Worm (Caenorhabditis elegans): ENCODE results near the gene F49E12.10.
"Not testable (repeated sequence)": the region's sequence is repeated elsewhere in the genome, so short reads cannot be mapped to it uniquely, and the experiment has no call there.

The F49E12.10 gene

DNA sequence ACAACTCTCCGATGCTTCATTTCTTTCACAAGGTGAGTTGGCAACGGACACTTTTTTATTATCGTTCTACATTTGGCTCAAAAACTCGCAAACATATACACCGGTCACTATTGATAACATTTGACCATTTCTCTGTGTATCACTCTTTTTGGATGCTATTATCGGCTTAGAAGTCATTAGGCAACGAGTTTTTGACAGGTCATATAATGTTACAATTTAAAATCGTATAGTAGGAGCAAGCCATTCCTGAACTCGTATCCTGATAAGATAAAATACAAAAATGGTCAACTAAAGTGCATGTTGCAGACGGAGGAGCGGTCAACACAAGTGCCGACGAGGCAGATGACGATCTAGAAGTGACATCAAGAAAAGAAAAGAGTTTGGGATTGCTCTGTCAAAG, 22.1 kb downstream of the F49E12.10 start:
- TF ChIP-seq pha-4 (tag; optimal IDR thresholded peaks at IDR 0.05), result no peak
- no peak for TF ChIP-seq nhr-28 (tag; optimal IDR thresholded peaks at IDR 0.05)
- TF ChIP-seq mls-2 (tag; optimal IDR thresholded peaks at IDR 0.05), result no peak
- TF ChIP-seq M03D4.4 (tag; optimal IDR thresholded peaks at IDR 0.05), result no peak
- TF ChIP-seq elt-1 (tag; optimal IDR thresholded peaks at IDR 0.05; ENCODE audit: borderline replicate concordance, insufficient read depth), result no peak
- TF ChIP-seq lsy-2 (tag; optimal IDR thresholded peaks at IDR 0.05), result no peak
- no peak for TF ChIP-seq bed-3 (GFP tag; optimal IDR thresholded peaks at IDR 0.05)
- TF ChIP-seq ham-2 (GFP tag; optimal IDR thresholded peaks at IDR 0.05), result no peak

- TF ChIP-seq elt-1 (tag; optimal IDR thresholded peaks at IDR 0.05; ENCODE audit: borderline replicate concordance, insufficient read depth), result peak; percentile 33
- TF ChIP-seq ceh-43 (GFP tag; optimal IDR thresholded peaks at IDR 0.05), result no peak
- TF ChIP-seq mep-1 (tag; optimal IDR thresholded peaks at IDR 0.05), result no peak
- peak; percentile 79 for TF ChIP-seq cnd-1 (tag; optimal IDR thresholded peaks at IDR 0.05)
- no peak for TF ChIP-seq ceh-39 (tag; optimal IDR thresholded peaks at IDR 0.05)
- no peak for TF ChIP-seq mls-2 (tag; optimal IDR thresholded peaks at IDR 0.05)
- TF ChIP-seq zip-8 (tag; optimal IDR thresholded peaks at IDR 0.05), result peak; percentile 97
- peak; percentile 93 for TF ChIP-seq nhr-2 (tag; optimal IDR thresholded peaks at IDR 0.05)
- TF ChIP-seq nhr-12 (tag; optimal IDR thresholded peaks at IDR 0.05), result no peak
- TF ChIP-seq flh-1 (GFP tag; optimal IDR thresholded peaks at IDR 0.05), result no peak
- TF ChIP-seq ztf-11 (tag; optimal IDR thresholded peaks at IDR 0.05), result no peak
These were observed 24.2 kb downstream of the F49E12.10 start for ce11 chrII:8415035-8415434.

DNA sequence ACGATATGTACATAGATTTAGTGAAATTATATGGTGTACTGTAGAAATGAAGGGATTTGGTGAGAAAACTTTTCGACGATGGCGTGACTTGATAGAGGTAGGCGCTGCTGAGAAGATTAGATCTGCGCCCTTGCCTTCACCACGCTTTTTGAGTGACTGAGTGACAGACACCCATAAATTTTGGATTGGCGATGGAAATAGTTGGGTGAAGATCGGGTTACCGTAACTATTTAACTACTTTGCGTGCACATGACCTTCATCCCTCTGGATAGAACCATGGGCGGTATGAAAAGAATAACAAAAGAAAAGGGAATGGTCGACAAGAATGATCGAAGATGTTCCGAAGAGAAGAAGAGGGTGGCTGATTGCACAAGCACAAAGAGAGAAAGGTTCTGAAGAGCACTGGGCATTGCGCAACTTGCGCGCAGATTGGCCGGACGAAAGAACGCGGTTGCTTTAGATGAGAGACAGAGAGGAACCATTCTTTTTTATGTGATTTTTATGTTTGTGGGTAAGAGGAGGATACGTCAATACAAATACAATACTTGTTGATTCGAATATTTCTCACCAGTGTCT, 24.7 kb downstream of the F49E12.10 start:
- TF ChIP-seq blmp-1 (tag; optimal IDR thresholded peaks at IDR 0.05), result no peak
- no peak for TF ChIP-seq lin-13 (tag; optimal IDR thresholded peaks at IDR 0.05)
- TF ChIP-seq mls-2 (tag; optimal IDR thresholded peaks at IDR 0.05), result peak; percentile 20
- TF ChIP-seq sem-2 (GFP tag; optimal IDR thresholded peaks at IDR 0.05), result peak; percentile 13
- TF ChIP-seq cnd-1 (tag; optimal IDR thresholded peaks at IDR 0.05), result peak; percentile 17
- TF ChIP-seq zip-8 (tag; optimal IDR thresholded peaks at IDR 0.05), result peak; percentile 89
- peak; percentile 88 for TF ChIP-seq nhr-2 (tag; optimal IDR thresholded peaks at IDR 0.05)

DNA sequence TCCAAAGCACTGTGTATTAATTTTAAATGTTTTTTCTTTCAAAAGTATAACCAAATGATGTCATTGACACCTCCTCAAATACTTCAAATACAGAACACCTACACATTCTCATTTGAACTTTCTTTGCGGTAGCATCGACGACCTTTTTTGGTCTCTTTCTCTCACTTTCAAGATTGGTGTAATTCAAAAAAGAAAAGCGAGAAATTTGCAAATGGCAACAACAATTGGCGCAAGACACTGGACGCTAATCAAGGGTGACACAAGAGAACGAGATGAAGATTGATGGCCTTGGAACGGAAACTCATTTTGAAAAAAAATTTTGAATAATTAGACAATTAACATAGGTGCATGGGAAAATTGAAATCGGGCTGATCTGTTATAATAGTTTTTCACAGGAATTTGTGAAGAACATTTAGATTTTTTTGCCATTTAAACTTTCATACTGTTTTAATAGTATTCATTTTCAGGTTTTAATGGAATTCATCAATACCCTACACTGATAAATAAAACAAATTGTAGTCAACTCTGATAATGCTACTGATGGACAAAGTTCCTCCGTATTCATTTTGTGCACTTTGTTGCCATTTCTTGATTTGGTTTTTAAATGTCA, 26.3 kb downstream of the F49E12.10 start, which contains the start of gene fdgt-2:
Gene fdgt-2 (plus strand): TSS at position 560 of the 610 bp plus-strand sequence.
- TF ChIP-seq lin-13 (tag; optimal IDR thresholded peaks at IDR 0.05) (no peak), unc-39 (tag; optimal IDR thresholded peaks at IDR 0.05) (no peak), ces-1 (GFP tag; optimal IDR thresholded peaks at IDR 0.05) (no peak), unc-62 (GFP tag; optimal IDR thresholded peaks at IDR 0.05) (peak; percentile 73), ztf-11 (tag; optimal IDR thresholded peaks at IDR 0.05) (no peak), blmp-1 (tag; optimal IDR thresholded peaks at IDR 0.05) (no peak), hlh-1 (tag; optimal IDR thresholded peaks at IDR 0.05) (no peak)

DNA sequence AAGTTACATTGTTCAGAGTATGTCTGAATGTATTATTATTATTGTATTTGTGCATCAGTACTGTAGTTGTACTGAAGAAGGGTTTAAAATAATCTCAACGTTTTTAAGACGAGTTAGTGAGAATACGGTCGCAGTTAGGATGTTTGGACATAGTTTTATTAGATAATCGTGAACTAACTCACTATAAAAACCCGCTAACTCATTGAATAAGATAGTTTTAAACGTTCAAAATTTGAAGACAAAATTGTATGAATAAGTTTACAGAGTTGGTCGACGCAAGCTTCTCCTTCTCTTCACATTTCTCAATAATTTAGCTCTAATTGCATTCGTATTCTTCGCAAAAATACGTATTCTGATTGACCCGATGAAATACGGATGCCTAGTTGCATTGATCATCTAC, 28.2 kb downstream of the F49E12.10 start:
- TF ChIP-seq lsy-2 (tag; optimal IDR thresholded peaks at IDR 0.05) (peak; percentile 76), ztf-11 (tag; optimal IDR thresholded peaks at IDR 0.05) (no peak), tbx-8 (GFP tag; optimal IDR thresholded peaks at IDR 0.05) (no peak)

ce11 chrII:8419798-8420197, 28.9 kb downstream of the F49E12.10 start, which contains the start of gene F14E5.8:
Gene F14E5.8 (plus strand): TSS chrII:8420098.
- TF ChIP-seq M03D4.4 (tag; optimal IDR thresholded peaks at IDR 0.05); elt-1 (tag; optimal IDR thresholded peaks at IDR 0.05; ENCODE audit: borderline replicate concordance, insufficient read depth); ham-2 (GFP tag; optimal IDR thresholded peaks at IDR 0.05): not testable (repeated sequence)

DNA sequence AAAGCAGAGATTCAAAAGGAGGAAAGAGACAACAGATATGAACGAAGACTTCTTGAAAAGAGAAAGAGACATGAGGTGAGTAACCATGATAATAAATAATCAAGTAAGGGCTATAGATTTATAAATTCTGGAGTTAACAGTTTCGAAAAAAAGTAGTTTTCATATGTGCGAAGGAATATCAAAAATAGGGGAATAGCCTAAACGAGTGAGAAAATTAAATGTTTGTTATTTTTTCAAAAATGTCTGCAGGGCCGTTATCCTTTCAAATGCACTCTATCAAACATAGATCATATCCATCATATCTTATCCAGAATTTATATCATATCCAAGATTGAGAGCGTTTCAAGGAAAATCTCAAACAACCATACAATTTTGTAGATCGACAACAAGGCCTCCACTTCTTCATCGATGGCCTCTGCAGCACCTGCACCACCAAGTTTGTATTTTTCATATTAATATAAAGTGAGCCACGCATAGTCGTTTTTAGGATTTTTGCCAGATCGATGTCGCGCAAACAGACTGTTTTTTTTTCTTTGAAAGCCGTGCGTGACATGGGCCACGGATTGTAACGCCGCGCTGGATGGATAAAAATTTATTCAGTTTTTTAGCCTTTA, 30.0 kb downstream of the F49E12.10 start:
- no peak for TF ChIP-seq nhr-12 (tag; optimal IDR thresholded peaks at IDR 0.05)
- no peak for TF ChIP-seq mab-5 (tag; optimal IDR thresholded peaks at IDR 0.05)
- TF ChIP-seq sem-2 (GFP tag; optimal IDR thresholded peaks at IDR 0.05), result no peak
- no peak for TF ChIP-seq flh-1 (GFP tag; optimal IDR thresholded peaks at IDR 0.05)
- TF ChIP-seq ceh-83 (GFP tag; optimal IDR thresholded peaks at IDR 0.05), result no peak
- TF ChIP-seq unc-120 (tag; optimal IDR thresholded peaks at IDR 0.05; ENCODE audit: poor library complexity, severe bottlenecking), result no peak
- TF ChIP-seq nhr-237 (tag; optimal IDR thresholded peaks at IDR 0.05), result no peak
- peak; percentile 76 for TF ChIP-seq lsy-2 (tag; optimal IDR thresholded peaks at IDR 0.05)

Measured in whole organism, mixed stage, embryonic.